Fruit fly (Drosophila melanogaster) whole organism, prepupa: ENCODE measurements around the gene CG31676.

ENCODE experiments used
- Blimp-1 ChIP-seq: fragments of 200-800 bp; sonication (Bioruptor generic); optimal IDR thresholded peaks from 3 replicates; lab custom pipeline; 2017; ENCODE audit warnings: missing biosample characterization, missing genetic modification characterization, mild to moderate bottlenecking, moderate library complexity, missing genetic modification reagents
- CG10631 ChIP-seq: fragments of 200-800 bp; sonication (Bioruptor generic); optimal IDR thresholded peaks from 2 replicates; lab custom pipeline; 2016; ENCODE audit warnings: missing biosample characterization, missing genetic modification characterization
- CG11762 ChIP-seq: fragments of 200-800 bp; sonication (Bioruptor generic); optimal IDR thresholded peaks from 3 replicates; lab custom pipeline; 2016; ENCODE audit warnings: missing biosample characterization, missing genetic modification characterization; ENCODE audit not compliant: insufficient read depth
- CG15336 ChIP-seq: fragments of 200-800 bp; sonication (Bioruptor generic); IDR thresholded peaks from 2 replicates; pipeline ENCODE4 v1.3.6; 2022; ENCODE audit warnings: missing biosample characterization, missing genetic modification characterization
- CG31627 ChIP-seq: fragments of 200-800 bp; sonication (Bioruptor generic); optimal IDR thresholded peaks from 3 replicates; lab custom pipeline; 2016; ENCODE audit warnings: missing biosample characterization, missing genetic modification characterization
- CG34406 ChIP-seq: fragments of 200-800 bp; sonication (Bioruptor generic); optimal IDR thresholded peaks from 3 replicates; lab custom pipeline; 2016; ENCODE audit warnings: missing biosample characterization, missing genetic modification characterization
- CG3919 ChIP-seq: fragments of 200-800 bp; sonication (Bioruptor generic); optimal IDR thresholded peaks from 3 replicates; lab custom pipeline; 2016; ENCODE audit warnings: missing biosample characterization, missing genetic modification characterization
- CG4318 ChIP-seq: fragments of 200-800 bp; sonication (Bioruptor generic); optimal IDR thresholded peaks from 3 replicates; lab custom pipeline; 2017; ENCODE audit warnings: missing biosample characterization, mild to moderate bottlenecking, missing genetic modification characterization
- CG6163 ChIP-seq: fragments of 200-800 bp; sonication (Bioruptor generic); IDR thresholded peaks from 3 replicates; pipeline ENCODE4 v1.3.6; 2022; ENCODE audit warnings: missing biosample characterization, missing genetic modification characterization
- CG6276 ChIP-seq: fragments of 200-800 bp; sonication (Bioruptor generic); optimal IDR thresholded peaks from 2 replicates; lab custom pipeline; 2017; ENCODE audit warnings: missing biosample characterization, mild to moderate bottlenecking, missing genetic modification characterization
- CG6792 ChIP-seq: fragments of 200-800 bp; sonication (Bioruptor generic); optimal IDR thresholded peaks from 3 replicates; lab custom pipeline; 2016; ENCODE audit warnings: missing biosample characterization, missing genetic modification characterization
- CG6854 ChIP-seq: fragments of 200-800 bp; sonication (Bioruptor generic); optimal IDR thresholded peaks from 2 replicates; lab custom pipeline; 2017; ENCODE audit warnings: missing biosample characterization, mild to moderate bottlenecking, missing genetic modification characterization
- CG8632 ChIP-seq: fragments of 200-800 bp; sonication (Bioruptor generic); optimal IDR thresholded peaks from 3 replicates; lab custom pipeline; 2016; ENCODE audit warnings: missing biosample characterization, missing genetic modification characterization
- Eip75B ChIP-seq: fragments of 200-800 bp; sonication (Bioruptor generic); optimal IDR thresholded peaks from 3 replicates; lab custom pipeline; 2016; ENCODE audit warnings: missing biosample characterization, missing genetic modification characterization
- Eip78C ChIP-seq: fragments of 200-800 bp; sonication (Bioruptor generic); peaks from one replicate; lab custom pipeline; 2016; ENCODE audit warnings: missing biosample characterization, missing genetic modification characterization
- Ets21C ChIP-seq: fragments of 200-800 bp; sonication (Bioruptor generic); optimal IDR thresholded peaks from 3 replicates; lab custom pipeline; 2016; ENCODE audit warnings: missing biosample characterization, missing genetic modification characterization
- Ets96B ChIP-seq: fragments of 200-800 bp; optimal IDR thresholded peaks from 2 replicates; lab custom pipeline; 2019; ENCODE audit warnings: missing biosample characterization, mild to moderate bottlenecking, missing genetic modification characterization, moderate library complexity
- Hr38 ChIP-seq: sonication (Bioruptor generic); optimal IDR thresholded peaks from 2 replicates; lab custom pipeline; 2016; ENCODE audit warnings: missing biosample characterization, missing genetic modification characterization
- Hr4 ChIP-seq: fragments of 200-800 bp; sonication (Bioruptor generic); optimal IDR thresholded peaks from 3 replicates; lab custom pipeline; 2016; ENCODE audit warnings: missing biosample characterization, missing genetic modification characterization
- Lpt ChIP-seq: fragments of 200-800 bp; sonication (Bioruptor generic); optimal IDR thresholded peaks from 3 replicates; lab custom pipeline; 2016; ENCODE audit warnings: missing biosample characterization, missing genetic modification characterization
- Met ChIP-seq: fragments of 200-800 bp; sonication (Bioruptor generic); optimal IDR thresholded peaks from 3 replicates; lab custom pipeline; 2016; ENCODE audit warnings: missing biosample characterization, missing genetic modification characterization
- OdsH ChIP-seq: fragments of 200-800 bp; sonication (Bioruptor generic); optimal IDR thresholded peaks from 3 replicates; lab custom pipeline; 2016; ENCODE audit warnings: missing biosample characterization, missing genetic modification characterization
- Smox ChIP-seq: fragments of 200-800 bp; sonication (Bioruptor generic); optimal IDR thresholded peaks from 3 replicates; lab custom pipeline; 2016; ENCODE audit warnings: missing biosample characterization, missing genetic modification characterization
- Sox14 ChIP-seq: fragments of 200-800 bp; sonication (Bioruptor generic); optimal IDR thresholded peaks from 3 replicates; lab custom pipeline; 2016; ENCODE audit warnings: missing biosample characterization, missing genetic modification characterization
- cyc ChIP-seq: fragments of 200-800 bp; sonication (Bioruptor generic); optimal IDR thresholded peaks from 3 replicates; lab custom pipeline; 2016; ENCODE audit warnings: missing biosample characterization, missing genetic modification characterization
- dac ChIP-seq: fragments of 200-800 bp; sonication (Bioruptor generic); optimal IDR thresholded peaks from 2 replicates; lab custom pipeline; 2017; ENCODE audit warnings: missing biosample characterization, mild to moderate bottlenecking, missing genetic modification characterization
- dsx ChIP-seq: fragments of 200-800 bp; optimal IDR thresholded peaks from 3 replicates; lab custom pipeline; 2019; ENCODE audit warnings: missing biosample characterization, mild to moderate bottlenecking, missing genetic modification characterization, moderate library complexity; ENCODE audit not compliant: poor library complexity, severe bottlenecking
- esn ChIP-seq: fragments of 200-800 bp; sonication (Bioruptor generic); optimal IDR thresholded peaks from 2 replicates; lab custom pipeline; 2016; ENCODE audit warnings: missing biosample characterization, mild to moderate bottlenecking, missing genetic modification characterization, moderate library complexity
- fd59A ChIP-seq: fragments of 200-800 bp; sonication (Bioruptor generic); optimal IDR thresholded peaks from 2 replicates; lab custom pipeline; 2017; ENCODE audit warnings: missing biosample characterization, mild to moderate bottlenecking, missing genetic modification characterization, missing genetic modification reagents
- fd85E ChIP-seq: fragments of 200-800 bp; sonication (Bioruptor generic); optimal IDR thresholded peaks from 3 replicates; lab custom pipeline; 2016; ENCODE audit warnings: missing biosample characterization, missing genetic modification characterization
- pdm3 ChIP-seq: fragments of 200-800 bp; sonication (Bioruptor generic); optimal IDR thresholded peaks from 3 replicates; lab custom pipeline; 2016; ENCODE audit warnings: missing biosample characterization, missing genetic modification characterization
- salr ChIP-seq, 2 experiments: fragments of 200-800 bp; sonication (Bioruptor generic); optimal IDR thresholded peaks; 3 replicates each; lab custom pipeline; 2016 to 2018; ENCODE audit warnings: missing biosample characterization in 2 of 2, missing genetic modification characterization in 2 of 2, mild to moderate bottlenecking in 1 of 2
- ss ChIP-seq, 2 experiments: fragments of 200-800 bp; sonication (Bioruptor generic); optimal IDR thresholded peaks; 2 replicates in 1 of 2; 3 replicates in 1 of 2; lab custom pipeline; 2017 to 2018; ENCODE audit warnings: mild to moderate bottlenecking in 2 of 2, missing biosample characterization in 2 of 2, missing genetic modification characterization in 2 of 2, moderate library complexity in 1 of 2
- topi ChIP-seq: fragments of 200-800 bp; sonication (Bioruptor generic); optimal IDR thresholded peaks from 3 replicates; lab custom pipeline; 2016; ENCODE audit warnings: missing biosample characterization, missing genetic modification characterization
- vri ChIP-seq: fragments of 200-800 bp; sonication (Bioruptor generic); optimal IDR thresholded peaks from 3 replicates; lab custom pipeline; 2016; ENCODE audit warnings: missing biosample characterization, mild to moderate bottlenecking, missing genetic modification characterization

The CG31676 gene

DNA sequence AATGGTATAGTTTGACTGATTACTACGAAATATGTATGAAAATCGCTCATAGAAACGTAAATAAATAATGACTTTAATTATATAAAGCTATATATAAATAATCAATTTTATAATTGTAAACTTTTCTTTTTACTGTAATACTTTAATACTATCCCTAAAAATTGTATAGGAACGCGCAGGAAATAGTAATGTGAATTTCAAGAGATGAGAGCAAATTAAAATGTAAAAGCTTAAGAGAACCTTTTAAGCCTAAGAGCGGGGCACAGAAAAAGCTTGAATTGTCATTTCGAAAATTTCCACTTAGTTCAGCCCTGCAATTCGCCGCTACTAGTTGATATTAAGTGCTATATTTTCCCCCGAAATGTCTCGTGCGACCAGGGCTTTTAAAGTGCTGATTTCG lies 11.2 kb upstream of the CG31676 start, which contains the start of gene CG31673:
TSS of gene CG31673 (plus strand) at position 301 of the 400 bp plus-strand sequence.
- TF ChIP-seq fd85E (no peak), Sox14 (GFP tag; lab: Kevin White, UChicago) (no peak), Ets96B (tag; lab: Kevin White, UChicago) (no peak), CG3919 (no peak), CG34406 (no peak), Met (no peak), CG15336 (GFP tag; lab: Robert Waterston, UW) (no peak), Smox (GFP tag; lab: Kevin White, UChicago) (no peak), CG6792 (GFP tag; lab: Kevin White, UChicago) (no peak), Ets21C (GFP tag; lab: Kevin White, UChicago) (no peak)

DNA sequence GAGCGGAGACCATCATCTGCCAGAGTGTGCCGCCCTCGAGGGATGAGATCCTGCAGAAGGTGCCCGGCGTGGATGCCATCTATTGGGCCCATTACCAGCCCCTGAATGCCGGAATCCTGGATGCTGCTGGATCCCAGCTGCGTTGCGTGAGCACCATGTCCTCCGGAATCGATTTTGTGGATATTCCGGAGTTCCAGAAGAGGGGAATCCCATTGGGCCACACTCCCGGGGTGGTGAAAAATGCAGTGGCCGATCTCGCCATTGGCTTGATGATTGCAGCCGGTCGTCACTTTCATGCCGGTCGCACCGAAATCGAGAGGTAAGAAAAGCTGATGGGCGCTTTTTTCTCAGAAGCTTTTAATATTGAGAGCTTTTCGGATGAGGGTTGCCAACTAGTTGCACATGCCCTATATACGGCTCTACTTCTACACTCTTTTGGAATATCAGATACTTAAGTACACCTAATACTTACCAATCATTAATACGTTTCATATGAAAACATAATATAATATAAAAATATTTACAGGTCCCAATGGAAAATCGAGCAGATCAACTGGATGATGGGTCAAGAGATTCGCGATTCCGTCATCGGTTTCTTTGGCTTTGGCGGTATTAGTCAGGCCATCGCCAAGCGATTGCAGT lies 10.7 kb upstream of the CG31676 start:
- TF ChIP-seq Eip78C (GFP tag; lab: Kevin White, UChicago) (peak; percentile 50), Ets21C (GFP tag; lab: Kevin White, UChicago) (no peak), CG10631 (peak; percentile 22), CG8632 (peak; percentile 6), CG6792 (GFP tag; lab: Kevin White, UChicago) (no peak), CG6163 (no peak), Eip75B (GFP tag; lab: Kevin White, UChicago) (peak; percentile 2), CG11762 (GFP tag; lab: Kevin White, UChicago) (no peak), Met (peak; percentile 7), CG6854 (GFP tag; lab: Kevin White, UChicago) (no peak), Hr38 (GFP tag; lab: Kevin White, UChicago) (no peak), pdm3 (peak; percentile 23), fd59A (GFP tag; lab: Kevin White, UChicago) (no peak), Smox (GFP tag; lab: Kevin White, UChicago) (peak; percentile 18), Hr4 (GFP tag; lab: Kevin White, UChicago) (peak; percentile 6), vri (GFP tag; lab: Kevin White, UChicago) (peak; percentile 34), ss (GFP tag; optimal IDR thresholded peaks at IDR 0.05; lab: Kevin White, UChicago) (no peak), CG31627 (GFP tag; lab: Kevin White, UChicago) (no peak), CG4318 (no peak), OdsH (GFP tag; lab: Kevin White, UChicago) (peak; percentile 24), cyc (peak; percentile 32), dsx (GFP tag; lab: Kevin White, UChicago) (no peak), esn (GFP tag; lab: Kevin White, UChicago) (peak; percentile 34), topi (peak; percentile 9)

DNA sequence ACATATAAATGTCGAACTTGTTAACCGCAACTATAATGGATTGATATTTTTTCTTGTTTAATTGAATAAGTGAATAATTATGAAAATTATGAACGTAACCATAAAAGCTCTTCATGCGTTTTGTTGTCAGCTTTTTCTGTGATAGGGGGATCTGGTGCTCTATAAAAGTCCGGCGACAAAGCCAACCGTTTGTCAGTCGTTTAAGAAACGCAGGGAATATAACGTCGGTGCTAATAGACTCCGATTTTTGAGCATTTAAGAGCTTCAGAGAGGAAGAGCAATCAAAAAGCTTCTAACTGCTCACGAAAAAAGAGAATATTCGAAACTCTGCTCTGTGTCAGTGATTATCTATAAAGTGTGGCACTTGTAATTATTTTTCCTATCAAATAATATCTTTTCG lies 9.5 kb upstream of the CG31676 start, which contains the start of gene CG31674:
TSS of gene CG31674 (plus strand) at position 203 of the 400 bp plus-strand sequence.
- no peak for TF ChIP-seq CG6276 (GFP tag; lab: Kevin White, UChicago)
- peak; percentile 6 for TF ChIP-seq vri (GFP tag; lab: Kevin White, UChicago)

DNA sequence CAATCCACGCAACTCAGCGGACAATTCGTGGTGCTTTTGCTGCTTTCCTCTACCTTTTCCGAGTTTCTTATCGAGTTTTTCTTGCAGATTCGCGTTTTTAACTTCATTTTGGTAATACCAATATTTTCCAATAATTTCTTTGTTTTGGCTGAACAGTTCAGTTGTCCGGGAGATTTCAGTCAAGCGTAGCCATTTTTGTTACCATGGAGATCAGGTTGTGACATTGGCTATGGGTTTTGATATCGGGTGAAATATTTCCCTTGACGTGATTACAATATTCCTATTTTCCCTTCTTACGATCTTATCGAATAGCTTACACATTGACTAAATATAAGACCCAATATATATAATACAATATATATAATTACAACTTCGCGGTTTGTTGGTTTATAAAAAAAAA lies 5.0 kb upstream of the CG31676 start, which contains the start of gene Oseg5:
TSS of gene Oseg5 (minus strand) at position 340 of the 400 bp plus-strand sequence.
- TF ChIP-seq dac (GFP tag; lab: Kevin White, UChicago) (no peak), cyc (no peak), CG11762 (GFP tag; lab: Kevin White, UChicago) (no peak)

DNA sequence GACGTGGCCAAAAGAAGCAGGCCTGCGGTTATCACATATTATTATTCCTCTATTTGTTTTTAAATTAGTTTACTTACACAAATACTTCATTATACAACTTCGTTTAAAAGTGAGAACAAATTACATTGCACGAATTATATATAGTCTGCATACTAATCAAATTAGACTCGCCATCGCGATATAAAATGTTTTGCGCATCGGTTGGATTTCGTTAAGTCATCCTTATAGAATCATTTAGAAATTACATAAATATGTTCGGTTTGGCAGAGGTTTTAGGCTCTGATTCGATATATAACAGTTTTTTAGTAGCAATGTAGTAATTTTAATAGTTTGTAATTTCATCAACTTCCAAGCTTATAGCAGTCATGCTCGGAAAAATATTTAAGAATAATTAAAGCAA lies 2.7 kb upstream of the CG31676 start, which contains the start of gene Spn38F:
TSS of gene Spn38F (minus strand) at position 101 of the 400 bp plus-strand sequence.
- TF ChIP-seq CG6792 (GFP tag; lab: Kevin White, UChicago) (no peak), Lpt (GFP tag; lab: Kevin White, UChicago) (no peak), CG6276 (GFP tag; lab: Kevin White, UChicago) (no peak), salr (GFP tag; optimal IDR thresholded peaks at IDR 0.05; lab: Kevin White, UChicago) (no peak), Blimp-1 (GFP tag; lab: Kevin White, UChicago) (no peak)
